Worm (Caenorhabditis elegans) whole organism, L1 larva: ENCODE data around the gene nhr-43.

Source experiments
- ceh-82 ChIP-seq, 3 experiments: fragments of 150-350 bp in 1 of 3; sonication (generic microtip) in 2 of 3; optimal IDR thresholded peaks; 2 replicates each; lab custom pipeline; 2014 to 2017; ENCODE audit warnings: missing biosample characterization in 3 of 3, missing genetic modification characterization in 3 of 3
- lin-13 ChIP-seq: fragments of 150-350 bp; optimal IDR thresholded peaks from 2 replicates; lab custom pipeline; 2014; ENCODE audit warnings: missing biosample characterization, missing genetic modification reagents, missing genetic modification characterization
- lin-39 ChIP-seq: fragments of 150-350 bp; optimal IDR thresholded peaks from 2 replicates; lab custom pipeline; 2014; ENCODE audit warnings: missing biosample characterization, missing genetic modification reagents, missing genetic modification characterization
- nhr-11 ChIP-seq: fragments of 150-350 bp; optimal IDR thresholded peaks from 2 replicates; lab custom pipeline; 2014; ENCODE audit warnings: missing biosample characterization, missing genetic modification characterization
- nhr-237 ChIP-seq: fragments of 150-350 bp; optimal IDR thresholded peaks from 2 replicates; lab custom pipeline; 2014; ENCODE audit warnings: missing biosample characterization, missing genetic modification characterization
- nhr-76 ChIP-seq: sonication (generic microtip); optimal IDR thresholded peaks from 2 replicates; lab custom pipeline; 2017; ENCODE audit warnings: missing biosample characterization, missing genetic modification characterization
- nhr-84 ChIP-seq: sonication (generic microtip); optimal IDR thresholded peaks from 2 replicates; lab custom pipeline; 2017; ENCODE audit warnings: missing biosample characterization, missing genetic modification characterization

- TF ChIP-seq lin-39 (tag; lab: Kevin White, UChicago) (no peak), nhr-237 (tag; lab: Kevin White, UChicago) (no peak), nhr-76 (tag; lab: Kevin White, UChicago) (no peak), lin-13 (GFP tag; lab: Kevin White, UChicago) (no peak), nhr-84 (tag; lab: Kevin White, UChicago) (no peak), nhr-11 (tag; lab: Kevin White, UChicago) (no peak), ceh-82 (tag; optimal IDR thresholded peaks at IDR 0.05; lab: Kevin White, UChicago) (no peak)
Measured at ce11 chrIV:11917886-11918285, 18.5 kb downstream of the nhr-43 start.
